Worm (Caenorhabditis elegans) whole organism, L1 larva: Measurements from ENCODE around the gene ZK1127.12.

Source experiments
- C04F5.9 ChIP-seq: sonication (generic microtip); optimal IDR thresholded peaks from 2 replicates; lab custom pipeline; 2016; ENCODE audit warnings: missing genetic modification characterization, missing compliant biosample characterization
- C16A3.4 ChIP-seq: fragments of 150-350 bp; optimal IDR thresholded peaks from 2 replicates; lab custom pipeline; 2014; ENCODE audit warnings: missing biosample characterization, missing genetic modification characterization
- C34B4.2 ChIP-seq: sonication (generic microtip); optimal IDR thresholded peaks from 2 replicates; lab custom pipeline; 2017; ENCODE audit warnings: mild to moderate bottlenecking, missing genetic modification characterization, missing compliant biosample characterization
- F16B12.6 ChIP-seq: fragments of 150-350 bp; optimal IDR thresholded peaks from 2 replicates; lab custom pipeline; 2014; ENCODE audit warnings: missing biosample characterization, missing genetic modification characterization
- Y116A8C.19 ChIP-seq: sonication (generic microtip); optimal IDR thresholded peaks from 2 replicates; lab custom pipeline; 2016; ENCODE audit warnings: missing compliant biosample characterization, missing genetic modification characterization, borderline replicate concordance
- aha-1 ChIP-seq: fragments of 150-350 bp; optimal IDR thresholded peaks from 2 replicates; lab custom pipeline; 2014; ENCODE audit warnings: missing biosample characterization, missing genetic modification characterization
- alr-1 ChIP-seq: fragments of 200-800 bp; sonication (Bioruptor generic); optimal IDR thresholded peaks from 2 replicates; lab custom pipeline; 2018; ENCODE audit warnings: borderline replicate concordance, mild to moderate bottlenecking, missing genetic modification characterization, missing compliant biosample characterization
- blmp-1 ChIP-seq: fragments of 150-350 bp; optimal IDR thresholded peaks from 2 replicates; lab custom pipeline; 2014; ENCODE audit warnings: missing biosample characterization, missing genetic modification characterization
- ceh-8 ChIP-seq: fragments of 200-800 bp; sonication (Bioruptor generic); optimal IDR thresholded peaks from 2 replicates; lab custom pipeline; 2018; ENCODE audit warnings: mild to moderate bottlenecking, missing genetic modification characterization, moderate library complexity, missing compliant biosample characterization
- ceh-82 ChIP-seq, 3 experiments: fragments of 150-350 bp in 1 of 3; sonication (generic microtip) in 2 of 3; optimal IDR thresholded peaks; 2 replicates each; lab custom pipeline; 2014 to 2017; ENCODE audit warnings: missing biosample characterization in 3 of 3, missing genetic modification characterization in 3 of 3
- ceh-88 ChIP-seq: fragments of 200-800 bp; sonication (Bioruptor generic); IDR thresholded peaks from 2 replicates; pipeline ENCODE4 v1.3.6; 2022; ENCODE audit warnings: missing genetic modification characterization, missing compliant biosample characterization
- ceh-90 ChIP-seq: sonication (generic microtip); optimal IDR thresholded peaks from 2 replicates; lab custom pipeline; 2016; ENCODE audit warnings: missing genetic modification characterization, missing compliant biosample characterization
- ces-1 ChIP-seq: fragments of 150-350 bp; optimal IDR thresholded peaks from 2 replicates; lab custom pipeline; 2014; ENCODE audit warnings: missing biosample characterization, missing genetic modification reagents, missing genetic modification characterization
- dsc-1 ChIP-seq: sonication (generic microtip); optimal IDR thresholded peaks from 2 replicates; lab custom pipeline; 2016; ENCODE audit warnings: mild to moderate bottlenecking, missing genetic modification characterization, missing compliant biosample characterization
- egl-27 ChIP-seq, 2 experiments: fragments of 150-350 bp in 1 of 2; sonication (generic microtip); optimal IDR thresholded peaks; 3 replicates each; lab custom pipeline; 2017 to 2018; ENCODE audit warnings: missing biosample characterization in 2 of 2, missing genetic modification characterization in 2 of 2, missing genetic modification reagents in 2 of 2
- elt-3 ChIP-seq, 6 experiments: fragments of 150-350 bp in 1 of 6; sonication (generic microtip); optimal IDR thresholded peaks; 2 replicates each; lab custom pipeline; 2017 to 2018; ENCODE audit warnings: missing biosample characterization in 6 of 6, missing genetic modification characterization in 6 of 6, inconsistent platforms in 1 of 6
- fkh-4 ChIP-seq: sonication (generic microtip); optimal IDR thresholded peaks from 2 replicates; lab custom pipeline; 2016; ENCODE audit warnings: missing compliant biosample characterization, missing genetic modification characterization, borderline replicate concordance
- fkh-8 ChIP-seq: sonication (generic microtip); optimal IDR thresholded peaks from 2 replicates; lab custom pipeline; 2016; ENCODE audit warnings: mild to moderate bottlenecking, missing genetic modification characterization, missing compliant biosample characterization
- fos-1 ChIP-seq: fragments of 150-350 bp; optimal IDR thresholded peaks from 2 replicates; lab custom pipeline; 2014; ENCODE audit warnings: missing biosample characterization, missing genetic modification characterization
- hlh-17 ChIP-seq: fragments of 200-800 bp; sonication (Bioruptor generic); optimal IDR thresholded peaks from 2 replicates; lab custom pipeline; 2018; ENCODE audit warnings: missing genetic modification characterization, mild to moderate bottlenecking, missing compliant biosample characterization, moderate library complexity, borderline replicate concordance
- hlh-4 ChIP-seq: sonication (generic microtip); optimal IDR thresholded peaks from 2 replicates; lab custom pipeline; 2016; ENCODE audit warnings: mild to moderate bottlenecking, missing genetic modification characterization, missing compliant biosample characterization
- irx-1 ChIP-seq: sonication (generic microtip); optimal IDR thresholded peaks from 2 replicates; lab custom pipeline; 2016; ENCODE audit warnings: missing genetic modification characterization, missing compliant biosample characterization
- jun-1 ChIP-seq: fragments of 150-350 bp; optimal IDR thresholded peaks from 2 replicates; lab custom pipeline; 2014; ENCODE audit warnings: missing biosample characterization, missing genetic modification reagents, missing genetic modification characterization
- lin-15B ChIP-seq: fragments of 150-350 bp; sonication (generic microtip); optimal IDR thresholded peaks from 3 replicates; lab custom pipeline; 2014; ENCODE audit warnings: missing biosample characterization, missing genetic modification characterization
- lin-35 ChIP-seq, 2 experiments: fragments of 150-350 bp; optimal IDR thresholded peaks; 2 replicates each; lab custom pipeline; 2014; ENCODE audit warnings: missing biosample characterization in 2 of 2, missing genetic modification characterization in 2 of 2, missing genetic modification reagents in 2 of 2
- lin-39 ChIP-seq: fragments of 150-350 bp; optimal IDR thresholded peaks from 2 replicates; lab custom pipeline; 2014; ENCODE audit warnings: missing biosample characterization, missing genetic modification reagents, missing genetic modification characterization
- lsy-2 ChIP-seq, 2 experiments: fragments of 150-350 bp; optimal IDR thresholded peaks; 2 replicates each; lab custom pipeline; 2014; ENCODE audit warnings: missing biosample characterization in 2 of 2, missing genetic modification characterization in 2 of 2
- mab-9 ChIP-seq: fragments of 200-800 bp; sonication (Bioruptor generic); IDR thresholded peaks from 2 replicates; pipeline ENCODE4 v1.3.6; 2022; ENCODE audit warnings: missing genetic modification reagents, missing genetic modification characterization, missing compliant biosample characterization
- mdl-1 ChIP-seq, 2 experiments: fragments of 150-350 bp; optimal IDR thresholded peaks; 2 replicates each; lab custom pipeline; 2014 to 2017; ENCODE audit warnings: missing biosample characterization in 2 of 2, missing genetic modification characterization in 2 of 2, inconsistent platforms in 1 of 2
- nhr-11 ChIP-seq: fragments of 150-350 bp; optimal IDR thresholded peaks from 2 replicates; lab custom pipeline; 2014; ENCODE audit warnings: missing biosample characterization, missing genetic modification characterization
- nhr-12 ChIP-seq: sonication (generic microtip); optimal IDR thresholded peaks from 2 replicates; lab custom pipeline; 2017; ENCODE audit warnings: missing biosample characterization, missing genetic modification characterization
- nhr-19 ChIP-seq: fragments of 200-800 bp; sonication (Bioruptor generic); conservative IDR thresholded peaks from 2 replicates; pipeline ENCODE4 v1.3.6; 2022; ENCODE audit warnings: missing genetic modification characterization, missing compliant biosample characterization
- nhr-20 ChIP-seq: sonication (generic microtip); optimal IDR thresholded peaks from 2 replicates; lab custom pipeline; 2016; ENCODE audit warnings: mild to moderate bottlenecking, missing genetic modification characterization, missing compliant biosample characterization
- nhr-237 ChIP-seq: fragments of 150-350 bp; optimal IDR thresholded peaks from 2 replicates; lab custom pipeline; 2014; ENCODE audit warnings: missing biosample characterization, missing genetic modification characterization
- nhr-71 ChIP-seq: sonication (generic microtip); optimal IDR thresholded peaks from 2 replicates; lab custom pipeline; 2016; ENCODE audit warnings: mild to moderate bottlenecking, missing genetic modification characterization, moderate library complexity, missing compliant biosample characterization
- nhr-76 ChIP-seq: sonication (generic microtip); optimal IDR thresholded peaks from 2 replicates; lab custom pipeline; 2017; ENCODE audit warnings: missing biosample characterization, missing genetic modification characterization
- nhr-84 ChIP-seq: sonication (generic microtip); optimal IDR thresholded peaks from 2 replicates; lab custom pipeline; 2017; ENCODE audit warnings: missing biosample characterization, missing genetic modification characterization
- pag-3 ChIP-seq: sonication (generic microtip); optimal IDR thresholded peaks from 2 replicates; lab custom pipeline; 2017; ENCODE audit warnings: missing genetic modification characterization, mild to moderate bottlenecking, missing compliant biosample characterization, antibody characterized with exemption, borderline replicate concordance; ENCODE audit not compliant: insufficient read depth
- pqm-1 ChIP-seq: sonication (generic microtip); optimal IDR thresholded peaks from 3 replicates; lab custom pipeline; 2017; ENCODE audit warnings: missing biosample characterization, missing genetic modification characterization
- rnt-1 ChIP-seq: sonication (generic microtip); optimal IDR thresholded peaks from 2 replicates; lab custom pipeline; 2016; ENCODE audit warnings: mild to moderate bottlenecking, missing genetic modification characterization, moderate library complexity, missing compliant biosample characterization
- snu-23 ChIP-seq: sonication (generic microtip); optimal IDR thresholded peaks from 2 replicates; lab custom pipeline; 2016; ENCODE audit warnings: missing genetic modification characterization, missing compliant biosample characterization
- sox-4 ChIP-seq: sonication (generic microtip); optimal IDR thresholded peaks from 2 replicates; lab custom pipeline; 2016; ENCODE audit warnings: missing genetic modification characterization, missing compliant biosample characterization
- sptf-1 ChIP-seq: fragments of 150-350 bp; optimal IDR thresholded peaks from 2 replicates; lab custom pipeline; 2014; ENCODE audit warnings: missing biosample characterization, missing genetic modification characterization
- sup-37 ChIP-seq: fragments of 200-800 bp; sonication (Bioruptor generic); optimal IDR thresholded peaks from 2 replicates; lab custom pipeline; 2018; ENCODE audit warnings: mild to moderate bottlenecking, missing genetic modification characterization, missing compliant biosample characterization
- swsn-7 ChIP-seq: sonication (generic microtip); optimal IDR thresholded peaks from 2 replicates; lab custom pipeline; 2016; ENCODE audit warnings: missing genetic modification characterization, missing compliant biosample characterization
- unc-30 ChIP-seq: sonication (generic microtip); optimal IDR thresholded peaks from 2 replicates; lab custom pipeline; 2017; ENCODE audit warnings: missing biosample characterization, missing genetic modification characterization
- unc-62 ChIP-seq: fragments of 150-350 bp; optimal IDR thresholded peaks from 2 replicates; lab custom pipeline; 2014; ENCODE audit warnings: missing biosample characterization, missing genetic modification reagents, missing genetic modification characterization
- unc-86 ChIP-seq: sonication (generic microtip); optimal IDR thresholded peaks from 2 replicates; lab custom pipeline; 2016; ENCODE audit warnings: missing genetic modification characterization, missing compliant biosample characterization
- vab-15 ChIP-seq: sonication (generic microtip); optimal IDR thresholded peaks from 2 replicates; lab custom pipeline; 2017; ENCODE audit warnings: missing genotype, mild to moderate bottlenecking, missing genetic modification characterization, missing compliant biosample characterization
- zag-1 ChIP-seq: fragments of 150-350 bp; optimal IDR thresholded peaks from 2 replicates; lab custom pipeline; 2014; ENCODE audit warnings: missing biosample characterization, missing genetic modification characterization
- ztf-4 ChIP-seq: fragments of 150-350 bp; optimal IDR thresholded peaks from 2 replicates; lab custom pipeline; 2014; ENCODE audit warnings: missing biosample characterization, missing genetic modification characterization

The ZK1127.12 gene

ce11 chrII:7072590-7073536 lies 21.0 kb downstream of the ZK1127.12 start:
- TF ChIP-seq rnt-1 (tag; lab: Kevin White, UChicago), result peak; percentile 68
- TF ChIP-seq dsc-1, result peak; percentile 75
- no peak for TF ChIP-seq hlh-17 (GFP tag; lab: Kevin White, UChicago)
- TF ChIP-seq nhr-76 (tag; lab: Kevin White, UChicago), result no peak
- TF ChIP-seq zag-1, result no peak
- no peak for TF ChIP-seq nhr-12
- TF ChIP-seq lin-15B (tag; lab: Kevin White, UChicago), result peak; percentile 70
- no peak for TF ChIP-seq egl-27 (tag; optimal IDR thresholded peaks at IDR 0.05; lab: Kevin White, UChicago)
- no peak for TF ChIP-seq C34B4.2 (tag; lab: Kevin White, UChicago)
- peak; percentile 59 for TF ChIP-seq unc-86 (tag; lab: Kevin White, UChicago)
- TF ChIP-seq lin-35 (GFP tag; optimal IDR thresholded peaks at IDR 0.05; lab: Kevin White, UChicago), result peak; percentile 72 to 78
- no peak for TF ChIP-seq unc-30 (tag; lab: Kevin White, UChicago)
- TF ChIP-seq ceh-8, result peak; percentile 17
- TF ChIP-seq lsy-2 (tag; optimal IDR thresholded peaks at IDR 0.05; lab: Kevin White, UChicago), result peak; percentile 71 to 91
- no peak for TF ChIP-seq ztf-4 (tag; lab: Kevin White, UChicago)
- peak; percentile 75 for TF ChIP-seq sox-4
- peak; percentile 66 for TF ChIP-seq irx-1 (tag; lab: Kevin White, UChicago)
- TF ChIP-seq C04F5.9, result peak; percentile 67
- peak; percentile 79 for TF ChIP-seq snu-23 (GFP tag; lab: Kevin White, UChicago)
- no peak for TF ChIP-seq alr-1
- no peak for TF ChIP-seq nhr-84 (tag; lab: Kevin White, UChicago)
- peak; percentile 62 for TF ChIP-seq fos-1 (tag; lab: Kevin White, UChicago)
- TF ChIP-seq nhr-11 (tag; lab: Kevin White, UChicago), result peak; percentile 23
- TF ChIP-seq elt-3 (tag; optimal IDR thresholded peaks at IDR 0.05; lab: Kevin White, UChicago), result peak in 3 of 6 experiments; percentile 24 to 70 (median 42)
- no peak for TF ChIP-seq pqm-1 (tag; lab: Kevin White, UChicago)
- TF ChIP-seq ceh-82 (tag; optimal IDR thresholded peaks at IDR 0.05; lab: Kevin White, UChicago), result peak; percentile 22 to 34 (median 32)
- TF ChIP-seq ces-1, result no peak
- peak; percentile 86 for TF ChIP-seq C16A3.4
- TF ChIP-seq aha-1 (tag; lab: Kevin White, UChicago), result no peak
- TF ChIP-seq unc-62 (GFP tag; lab: Kevin White, UChicago), result no peak
- no peak for TF ChIP-seq sptf-1 (tag; lab: Kevin White, UChicago)
- peak; percentile 77 for TF ChIP-seq ceh-90 (tag; lab: Kevin White, UChicago)
- TF ChIP-seq F16B12.6 (tag; lab: Kevin White, UChicago), result peak; percentile 31
- TF ChIP-seq hlh-4 (tag; lab: Kevin White, UChicago), result peak; percentile 21
- TF ChIP-seq ceh-88 (GFP tag; lab: Robert Waterston, UW), result peak; percentile 73
- TF ChIP-seq mab-9, result no peak
- TF ChIP-seq fkh-4 (tag; lab: Kevin White, UChicago), result peak; percentile 17
- peak; percentile 73 for TF ChIP-seq swsn-7 (tag; lab: Kevin White, UChicago)
- TF ChIP-seq nhr-71 (tag; lab: Kevin White, UChicago), result peak; percentile 84
- peak; percentile 58 for TF ChIP-seq nhr-237 (tag; lab: Kevin White, UChicago)
- TF ChIP-seq mdl-1 (tag; optimal IDR thresholded peaks at IDR 0.05; lab: Kevin White, UChicago), result peak in 1 of 2 experiments; percentile 17
- no peak for TF ChIP-seq lin-39
- TF ChIP-seq vab-15 (tag; lab: Kevin White, UChicago), result peak; percentile 65
- TF ChIP-seq blmp-1, result peak; percentile 55
- no peak for TF ChIP-seq Y116A8C.19 (tag; lab: Kevin White, UChicago)
- peak; percentile 79 for TF ChIP-seq nhr-20 (tag; lab: Kevin White, UChicago)
- TF ChIP-seq sup-37 (GFP tag; lab: Kevin White, UChicago), result no peak
- TF ChIP-seq fkh-8 (tag; lab: Kevin White, UChicago), result peak; percentile 89
- no peak for TF ChIP-seq pag-3
- TF ChIP-seq jun-1 (tag; lab: Kevin White, UChicago), result no peak
- peak; percentile 56 for TF ChIP-seq nhr-19
